Fruit fly (Drosophila melanogaster): Measurements from ENCODE around the gene CG3527.

The CG3527 gene

DNA sequence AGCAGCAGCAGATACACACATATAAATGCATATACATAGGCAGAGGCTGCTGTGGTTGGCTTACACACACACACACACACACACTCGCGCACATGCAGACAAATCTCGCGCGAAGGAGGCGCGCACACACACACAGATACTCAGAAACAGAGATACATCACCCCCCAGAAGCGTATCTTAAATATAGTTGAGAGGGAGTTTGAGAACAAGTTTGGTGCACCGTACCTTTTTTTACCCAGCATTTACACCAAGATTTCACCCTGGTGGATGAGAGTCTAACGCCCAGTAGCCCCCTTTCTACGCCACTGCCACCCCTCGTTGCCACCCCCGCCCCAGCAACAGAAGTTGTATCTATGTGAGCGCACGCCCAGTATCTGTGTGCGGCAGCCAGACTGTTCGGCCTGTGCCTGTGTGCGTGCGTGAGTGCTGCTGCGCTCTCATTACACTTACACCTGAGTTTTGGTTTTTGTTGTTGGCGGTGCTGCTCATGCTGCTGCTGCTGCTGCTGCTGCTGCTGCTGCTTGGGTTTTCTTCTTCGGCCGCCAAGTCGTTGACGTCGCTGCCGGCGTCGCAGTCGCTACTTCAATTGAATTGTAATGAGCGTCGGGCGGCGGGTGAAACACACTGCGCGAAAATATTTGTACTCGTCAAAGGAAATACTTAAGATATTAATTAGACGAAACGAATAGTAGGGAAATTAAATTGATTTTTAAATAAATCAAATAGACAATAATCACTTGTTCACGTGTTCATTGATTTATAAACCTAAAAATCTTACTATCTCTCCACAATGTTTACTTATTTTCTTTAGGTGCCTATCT, 38.4 kb downstream of the CG3527 start:
- TF ChIP-seq fd96Cb (tag; optimal IDR thresholded peaks at IDR 0.05) (peak; percentile 82), Hey (tag; optimal IDR thresholded peaks at IDR 0.05) (peak; percentile 50), zfh1 (GFP tag; IDR thresholded peaks at IDR 0.05) (peak; percentile 97), CG3847 (GFP tag; IDR thresholded peaks at IDR 0.05) (peak; percentile 83), fu2 (GFP tag; optimal IDR thresholded peaks at IDR 0.05) (peak; percentile 23), Opbp (GFP tag; IDR thresholded peaks at IDR 0.05; ENCODE audit: partially characterized antibody) (no peak), Dp (GFP tag; optimal IDR thresholded peaks at IDR 0.05) (no peak), CG2875 (GFP tag; optimal IDR thresholded peaks at IDR 0.05) (peak; percentile 75), CG6272 (GFP tag; IDR thresholded peaks at IDR 0.05) (peak; percentile 91), CG7928 (GFP tag; optimal IDR thresholded peaks at IDR 0.05) (no peak), CG30431 (GFP tag; optimal IDR thresholded peaks at IDR 0.05) (peak; percentile 92), en (GFP tag; optimal IDR thresholded peaks at IDR 0.05) (peak; percentile 13), CG13296 (GFP tag; optimal IDR thresholded peaks at IDR 0.05) (peak; percentile 26), CG2199 (GFP tag; IDR thresholded peaks at IDR 0.05) (peak; percentile 73; the same call in 1 of the 3 replicates), sima (GFP tag; optimal IDR thresholded peaks at IDR 0.05) (no peak), Sry-β (GFP tag; optimal IDR thresholded peaks at IDR 0.05) (no peak), pita (GFP tag; optimal IDR thresholded peaks at IDR 0.05) (no peak), CG17359 (tag; optimal IDR thresholded peaks at IDR 0.05) (peak; percentile 81), shn (GFP tag; optimal IDR thresholded peaks at IDR 0.05) (peak; percentile 48), CG17361 (GFP tag; IDR thresholded peaks at IDR 0.05) (peak; percentile 77), CG15479 (GFP tag; optimal IDR thresholded peaks at IDR 0.05) (no peak), chn (GFP tag; optimal IDR thresholded peaks at IDR 0.05) (peak; percentile 69), CG3065 (GFP tag; optimal IDR thresholded peaks at IDR 0.05) (peak; percentile 60), CG32532 (GFP tag; IDR thresholded peaks at IDR 0.05) (peak; percentile 92), CG14965 (GFP tag; optimal IDR thresholded peaks at IDR 0.05; ENCODE audit: borderline replicate concordance) (no peak), jumu (GFP tag; optimal IDR thresholded peaks at IDR 0.05) (peak; percentile 67), trh (GFP tag; optimal IDR thresholded peaks at IDR 0.05) (peak; percentile 39), Rfx (GFP tag; IDR thresholded peaks at IDR 0.05) (peak; percentile 93), zf30C (GFP tag; optimal IDR thresholded peaks at IDR 0.05) (peak; percentile 81), CG34422 (GFP tag; IDR thresholded peaks at IDR 0.05) (peak; percentile 91), crol (GFP tag; IDR thresholded peaks at IDR 0.05) (peak; percentile 88), E2f2 (GFP tag; IDR thresholded peaks at IDR 0.05) (peak; percentile 64), Kr (GFP tag; optimal IDR thresholded peaks at IDR 0.05) (peak; percentile 60), eyg (GFP tag; optimal IDR thresholded peaks at IDR 0.05) (no peak), CG17802 (tag; optimal IDR thresholded peaks at IDR 0.05) (peak; percentile 50), CG1529 (GFP tag; optimal IDR thresholded peaks at IDR 0.05) (peak; percentile 60), B-H1 (GFP tag; IDR thresholded peaks at IDR 0.05) (peak; percentile 81), CG31388 (GFP tag; optimal IDR thresholded peaks at IDR 0.05) (peak; percentile 42), h (optimal IDR thresholded peaks at IDR 0.05) (no peak), CG8924 (tag; optimal IDR thresholded peaks at IDR 0.05) (peak; percentile 77), CG10543 (GFP tag; optimal IDR thresholded peaks at IDR 0.05) (no peak), amos (GFP tag; IDR thresholded peaks at IDR 0.05; ENCODE audit: partially characterized antibody) (no peak), Trl (optimal IDR thresholded peaks at IDR 0.05) (peak; percentile 11 to 18), Trl (GFP tag; optimal IDR thresholded peaks at IDR 0.05) (peak; percentile 49), fd3F (GFP tag; optimal IDR thresholded peaks at IDR 0.05) (peak; percentile 49), CG15073 (GFP tag; optimal IDR thresholded peaks at IDR 0.05) (peak; percentile 4), sd (tag; optimal IDR thresholded peaks at IDR 0.05) (peak; percentile 8), pnt (GFP tag; optimal IDR thresholded peaks at IDR 0.05) (peak; percentile 75), hth (optimal IDR thresholded peaks at IDR 0.05) (no peak), NFAT (GFP tag; IDR thresholded peaks at IDR 0.05) (peak; percentile 84), br (optimal IDR thresholded peaks at IDR 0.05) (no peak)
